Worm (Caenorhabditis elegans): ENCODE results near the gene F16B4.6.

The F16B4.6 gene

ce11 chrV:1566776-1567175, 20.2 kb upstream of the F16B4.6 start, which contains the start of gene cdc-25.2:
TSS of gene cdc-25.2 (plus strand) at chrV:1567076.
- no peak for TF ChIP-seq tbp1 (GFP tag; optimal IDR thresholded peaks at IDR 0.05)
- no peak for TF ChIP-seq nfya-2 (GFP tag; IDR thresholded peaks at IDR 0.05)

ce11 chrV:1569750-1570419, 17.1 kb upstream of the F16B4.6 start:
- TF ChIP-seq madf-10 (tag; optimal IDR thresholded peaks at IDR 0.05) = no peak
- no peak for TF ChIP-seq gei-17 (GFP tag; optimal IDR thresholded peaks at IDR 0.05)
- TF ChIP-seq F22D6.2 (tag; optimal IDR thresholded peaks at IDR 0.05) = no peak
- no peak for TF ChIP-seq sptf-2 (GFP tag; optimal IDR thresholded peaks at IDR 0.05)
- TF ChIP-seq F57C9.4 (tag; optimal IDR thresholded peaks at IDR 0.05) = no peak
- no peak for TF ChIP-seq nhr-90 (tag; optimal IDR thresholded peaks at IDR 0.05)
- no peak for TF ChIP-seq ceh-79 (tag; optimal IDR thresholded peaks at IDR 0.05)
- no peak for TF ChIP-seq Y79H2A.3 (GFP tag; conservative IDR thresholded peaks at IDR 0.05)

ce11 chrV:1570679-1571078, 16.3 kb upstream of the F16B4.6 start:
- TF ChIP-seq nhr-27 (tag; optimal IDR thresholded peaks at IDR 0.05) (no peak), hrde-1 (tag; optimal IDR thresholded peaks at IDR 0.05; ENCODE audit: borderline replicate concordance) (no peak), cebp-2 (GFP tag; IDR thresholded peaks at IDR 0.05) (no peak), Y53F4B.3 (GFP tag; IDR thresholded peaks at IDR 0.05) (no peak), F49E8.2 (tag; optimal IDR thresholded peaks at IDR 0.05; ENCODE audit: insufficient read depth) (no peak), lin-40 (tag; optimal IDR thresholded peaks at IDR 0.05) (no peak), tbp1 (GFP tag; optimal IDR thresholded peaks at IDR 0.05) (no peak), egl-18 (GFP tag; IDR thresholded peaks at IDR 0.05) (no peak), Y95B8A.8 (GFP tag; IDR thresholded peaks at IDR 0.05) (no peak)

- TF ChIP-seq bed-2 (GFP tag; IDR thresholded peaks at IDR 0.05) (no peak), athp-1 (tag; optimal IDR thresholded peaks at IDR 0.05) (no peak), F22D6.2 (tag; optimal IDR thresholded peaks at IDR 0.05) (no peak), madf-6 (GFP tag; IDR thresholded peaks at IDR 0.05) (no peak), nhr-90 (tag; optimal IDR thresholded peaks at IDR 0.05) (no peak), ekl-4 (GFP tag; IDR thresholded peaks at IDR 0.05) (no peak), snpc-4 (GFP tag; optimal IDR thresholded peaks at IDR 0.05) (no peak), snpc-4 (tag; optimal IDR thresholded peaks at IDR 0.05) (no peak), akir-1 (GFP tag; optimal IDR thresholded peaks at IDR 0.05) (no peak), B0035.1 (tag; optimal IDR thresholded peaks at IDR 0.05) (no peak), pha-4 (tag; optimal IDR thresholded peaks at IDR 0.05) (no peak), tbx-9 (tag; optimal IDR thresholded peaks at IDR 0.05; ENCODE audit: borderline replicate concordance) (no peak), bed-1 (GFP tag; IDR thresholded peaks at IDR 0.05) (no peak), cebp-2 (GFP tag; IDR thresholded peaks at IDR 0.05) (no peak), unc-130 (GFP tag; optimal IDR thresholded peaks at IDR 0.05) (no peak), F57C9.4 (tag; optimal IDR thresholded peaks at IDR 0.05) (no peak), nfya-2 (GFP tag; IDR thresholded peaks at IDR 0.05) (no peak), tlf-1 (GFP tag; optimal IDR thresholded peaks at IDR 0.05) (no peak)
Measured at ce11 chrV:1572585-1572984, 14.4 kb upstream of the F16B4.6 start.

- TF ChIP-seq akir-1 (GFP tag; optimal IDR thresholded peaks at IDR 0.05) = no peak
- no peak for TF ChIP-seq ceh-40 (GFP tag; IDR thresholded peaks at IDR 0.05)
- no peak for TF ChIP-seq F55B11.4 (tag; optimal IDR thresholded peaks at IDR 0.05; ENCODE audit: borderline replicate concordance, insufficient read depth)
- TF ChIP-seq hlh-12 (tag; optimal IDR thresholded peaks at IDR 0.05) = no peak
- no peak for TF ChIP-seq repo-1 (tag; optimal IDR thresholded peaks at IDR 0.05)
- no peak for TF ChIP-seq D2030.7 (GFP tag; IDR thresholded peaks at IDR 0.05)
- TF ChIP-seq ekl-4 (GFP tag; IDR thresholded peaks at IDR 0.05) = no peak
- no peak for TF ChIP-seq attf-5 (GFP tag; optimal IDR thresholded peaks at IDR 0.05)
- TF ChIP-seq bed-1 (GFP tag; IDR thresholded peaks at IDR 0.05) = no peak
- no peak for TF ChIP-seq let-526 (GFP tag; IDR thresholded peaks at IDR 0.05)
- no peak for TF ChIP-seq lin-40 (tag; optimal IDR thresholded peaks at IDR 0.05)
- no peak for TF ChIP-seq B0035.1 (tag; optimal IDR thresholded peaks at IDR 0.05)
- TF ChIP-seq rpc-1 (optimal IDR thresholded peaks at IDR 0.05) = no peak
- TF ChIP-seq rpc-1 (tag; optimal IDR thresholded peaks at IDR 0.05) = no peak
- no peak for TF ChIP-seq Y53F4B.3 (GFP tag; IDR thresholded peaks at IDR 0.05)
- no peak for TF ChIP-seq madf-6 (GFP tag; IDR thresholded peaks at IDR 0.05)
- TF ChIP-seq snpc-1.1 (tag; optimal IDR thresholded peaks at IDR 0.05; ENCODE audit: insufficient read depth) = no peak
- no peak for TF ChIP-seq T07F8.4 (tag; optimal IDR thresholded peaks at IDR 0.05)
Measured at ce11 chrV:1574599-1574998, 12.4 kb upstream of the F16B4.6 start.

All from whole organism, young adult.